Fruit fly (Drosophila melanogaster) whole organism, wandering third instar larva: ENCODE results near the gene CG15170.

Source experiments
- Abd-B ChIP-seq: fragments of >200 bp; optimal IDR thresholded peaks from 2 replicates; lab custom pipeline; 2017; ENCODE audit warnings: missing biosample characterization, missing genetic modification characterization
- Hnf4 ChIP-seq: fragments of 200-800 bp; sonication (Bioruptor generic); optimal IDR thresholded peaks from 2 replicates; lab custom pipeline; 2016; ENCODE audit warnings: missing biosample characterization, mild to moderate bottlenecking, missing genetic modification characterization
- Jra ChIP-seq: sonication (Bioruptor generic); optimal IDR thresholded peaks from 2 replicates; lab custom pipeline; 2016; ENCODE audit warnings: missing biosample characterization, missing genetic modification characterization
- Rel ChIP-seq, 2 experiments: fragments of 200-800 bp; sonication (Bioruptor generic) in 1 of 2; optimal IDR thresholded peaks; 2 replicates in 1 of 2; 3 replicates in 1 of 2; lab custom pipeline; 2016 to 2019; ENCODE audit warnings: mild to moderate bottlenecking in 2 of 2, missing biosample characterization in 2 of 2, missing genetic modification characterization in 2 of 2, moderate library complexity in 1 of 2
- Vsx2 ChIP-seq: fragments of 200-300, 225-300 bp; sonication (Bioruptor generic); optimal IDR thresholded peaks from 2 replicates; lab custom pipeline; 2018; ENCODE audit warnings: missing biosample characterization, missing genetic modification characterization; ENCODE audit not compliant: partially characterized antibody
- fru ChIP-seq: fragments of 200-800 bp; sonication (Bioruptor generic); optimal IDR thresholded peaks from 3 replicates; lab custom pipeline; 2016; ENCODE audit warnings: missing biosample characterization, mild to moderate bottlenecking, missing genetic modification characterization
- h ChIP-seq: fragments of 200-800 bp; sonication (Bioruptor generic); optimal IDR thresholded peaks from 3 replicates; lab custom pipeline; 2016; ENCODE audit warnings: missing biosample characterization, mild to moderate bottlenecking, missing genetic modification characterization
- lola ChIP-seq: fragments of >200 bp; optimal IDR thresholded peaks from 2 replicates; lab custom pipeline; 2017; ENCODE audit warnings: missing biosample characterization, missing genetic modification characterization
- psq ChIP-seq: fragments of 200-800 bp; sonication (Bioruptor generic); optimal IDR thresholded peaks from 3 replicates; lab custom pipeline; 2017; ENCODE audit warnings: missing biosample characterization, mild to moderate bottlenecking, missing genetic modification characterization, moderate library complexity
- sv ChIP-seq: fragments of 200-800 bp; sonication (Bioruptor generic); optimal IDR thresholded peaks from 3 replicates; lab custom pipeline; 2016; ENCODE audit warnings: missing biosample characterization, missing genetic modification characterization
- woc ChIP-seq: sonication (Bioruptor generic); optimal IDR thresholded peaks from 2 replicates; lab custom pipeline; 2016; ENCODE audit warnings: missing biosample characterization, mild to moderate bottlenecking, missing genetic modification characterization

DNA sequence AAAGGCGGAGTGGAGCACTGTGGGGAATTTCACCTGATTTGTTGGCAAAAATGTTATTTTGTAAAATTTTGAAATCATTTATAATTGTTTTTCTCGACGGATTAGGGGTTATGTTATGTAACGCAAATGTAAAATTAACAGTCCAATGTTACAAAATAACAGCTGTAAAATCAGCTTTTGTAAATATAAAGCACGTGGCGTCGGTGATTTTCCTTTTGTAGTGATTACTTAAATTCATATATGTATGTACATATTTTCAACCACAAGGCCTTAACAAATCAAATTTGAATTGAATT, 32.1 kb upstream of the CG15170 start, which contains the start of gene CG15172:
- TF ChIP-seq lola (GFP tag; lab: Kevin White, UChicago) (no peak), sv (no peak), Vsx2 (no peak), Jra (GFP tag; lab: Kevin White, UChicago) (no peak), Abd-B (GFP tag; lab: Kevin White, UChicago) (no peak), fru (GFP tag; lab: Kevin White, UChicago) (no peak), psq (GFP tag; lab: Kevin White, UChicago) (no peak), Hnf4 (GFP tag; lab: Kevin White, UChicago) (no peak), Rel (GFP tag; optimal IDR thresholded peaks at IDR 0.05; lab: Kevin White, UChicago) (no peak), Rel (tag; optimal IDR thresholded peaks at IDR 0.05; lab: Kevin White, UChicago) (no peak), h (GFP tag; lab: Kevin White, UChicago) (no peak), woc (GFP tag; lab: Kevin White, UChicago) (no peak)
